Fruit fly (Drosophila melanogaster): ENCODE results near the gene CG14711.

CG14711 gene

DNA sequence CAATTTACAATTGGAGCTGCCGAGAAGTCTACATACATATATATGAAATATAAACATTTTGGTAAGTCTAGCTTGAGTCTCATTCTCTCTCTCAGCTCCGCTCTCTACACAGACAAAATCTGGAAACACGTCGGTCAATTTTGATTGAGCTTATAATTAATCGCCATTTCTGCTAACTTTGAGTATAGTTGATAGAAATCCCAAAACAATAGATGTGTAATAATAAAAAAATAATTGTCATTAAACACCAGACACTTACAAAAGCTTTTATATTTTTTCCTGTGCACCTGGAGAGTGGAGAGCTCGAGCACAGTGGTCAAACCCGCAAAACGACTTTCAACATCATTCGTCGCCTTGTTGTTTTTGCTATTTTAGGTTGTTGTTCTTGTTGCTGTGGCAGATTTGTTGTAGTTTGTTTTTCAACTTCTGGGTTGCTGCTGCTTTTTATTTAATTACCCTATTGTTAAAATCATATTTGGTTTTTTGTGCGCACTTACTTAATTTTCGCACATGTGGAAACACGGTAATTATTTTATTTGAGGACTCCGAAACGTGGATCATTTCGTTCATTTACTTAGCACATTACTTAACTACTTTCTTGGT, 33.6 kb downstream of the CG14711 start (continued):
- TF ChIP-seq D (optimal IDR thresholded peaks at IDR 0.05) (no peak), D (GFP tag; optimal IDR thresholded peaks at IDR 0.05) (peak; percentile 86), pzg (GFP tag; optimal IDR thresholded peaks at IDR 0.05) (peak; percentile 22), salm (tag; optimal IDR thresholded peaks at IDR 0.05) (peak; percentile 94), Fer3 (tag; optimal IDR thresholded peaks at IDR 0.05) (peak; percentile 97), tup (GFP tag; optimal IDR thresholded peaks at IDR 0.05) (peak; percentile 92), CG12299 (tag; optimal IDR thresholded peaks at IDR 0.05) (peak; percentile 95), jigr1 (GFP tag; IDR thresholded peaks at IDR 0.05) (peak; percentile 84; the same call in 2 of the 3 replicates), CG7963 (GFP tag; IDR thresholded peaks at IDR 0.05; ENCODE audit: partially characterized antibody) (no peak), CG4424 (GFP tag; optimal IDR thresholded peaks at IDR 0.05) (peak; percentile 96), B-H1 (GFP tag; IDR thresholded peaks at IDR 0.05) (peak; percentile 94), gcm (GFP tag; optimal IDR thresholded peaks at IDR 0.05) (peak; percentile 95), CG10366 (GFP tag; IDR thresholded peaks at IDR 0.05) (peak; percentile 96), pros (GFP tag; optimal IDR thresholded peaks at IDR 0.05) (no peak), CG16863 (GFP tag; optimal IDR thresholded peaks at IDR 0.05) (peak; percentile 93), CG12391 (tag; optimal IDR thresholded peaks at IDR 0.05) (peak; percentile 98), MTF-1 (GFP tag; optimal IDR thresholded peaks at IDR 0.05; ENCODE audit: borderline replicate concordance) (peak; percentile 92), sug (tag; optimal IDR thresholded peaks at IDR 0.05) (peak; percentile 85), CG18619 (GFP tag; optimal IDR thresholded peaks at IDR 0.05) (peak; percentile 94), az2 (GFP tag; optimal IDR thresholded peaks at IDR 0.05) (peak; percentile 96), CG14441 (GFP tag; IDR thresholded peaks at IDR 0.05) (peak; percentile 97), Hand (GFP tag; optimal IDR thresholded peaks at IDR 0.05) (peak; percentile 92), CG3163 (GFP tag; optimal IDR thresholded peaks at IDR 0.05) (peak; percentile 68), hth (optimal IDR thresholded peaks at IDR 0.05) (no peak), CG9609 (GFP tag; optimal IDR thresholded peaks at IDR 0.05) (peak; percentile 91), ci (GFP tag; IDR thresholded peaks at IDR 0.05) (peak; percentile 98), toy (GFP tag; IDR thresholded peaks at IDR 0.05) (peak; percentile 93), CG1832 (GFP tag; optimal IDR thresholded peaks at IDR 0.05) (no peak), Abd-B (GFP tag; optimal IDR thresholded peaks at IDR 0.05) (peak; percentile 91), Antp (GFP tag; optimal IDR thresholded peaks at IDR 0.05) (peak; percentile 93), CG10565 (GFP tag; optimal IDR thresholded peaks at IDR 0.05) (peak; percentile 75), Optix (GFP tag; IDR thresholded peaks at IDR 0.05) (peak; percentile 96), HLH54F (GFP tag; optimal IDR thresholded peaks at IDR 0.05) (peak; percentile 96), CG6654 (GFP tag; optimal IDR thresholded peaks at IDR 0.05) (peak; percentile 77), CG10321 (GFP tag; IDR thresholded peaks at IDR 0.05) (peak; percentile 82), CG17912 (GFP tag; optimal IDR thresholded peaks at IDR 0.05) (peak; percentile 41), CG43689 (GFP tag; IDR thresholded peaks at IDR 0.05) (peak; percentile 88), knrl (GFP tag; IDR thresholded peaks at IDR 0.05; ENCODE audit: partially characterized antibody) (no peak), HmgD (GFP tag; optimal IDR thresholded peaks at IDR 0.05) (peak; percentile 75), zfh2 (GFP tag; optimal IDR thresholded peaks at IDR 0.05) (peak; percentile 95), CG18599 (GFP tag; optimal IDR thresholded peaks at IDR 0.05) (peak; percentile 97), CG3847 (GFP tag; IDR thresholded peaks at IDR 0.05) (peak; percentile 97), Hr78 (GFP tag; optimal IDR thresholded peaks at IDR 0.05) (peak in 1 of 2 experiments; percentile 77), pb (GFP tag; optimal IDR thresholded peaks at IDR 0.05) (peak; percentile 94), CG4854 (GFP tag; optimal IDR thresholded peaks at IDR 0.05) (peak; percentile 94), odd (GFP tag; optimal IDR thresholded peaks at IDR 0.05) (peak; percentile 90), CG10431 (GFP tag; optimal IDR thresholded peaks at IDR 0.05) (peak; percentile 81), emc (GFP tag; optimal IDR thresholded peaks at IDR 0.05) (peak; percentile 87), HLHmδ (GFP tag; optimal IDR thresholded peaks at IDR 0.05) (no peak), slou (GFP tag; optimal IDR thresholded peaks at IDR 0.05) (peak; percentile 93)

All from whole organism, embryonic.